Fruit fly (Drosophila melanogaster) S2 (cell line): ENCODE measurements around the gene Gba1a.

Source experiments
- CG8478 ChIP-seq: fragments of >200 bp; optimal IDR thresholded peaks from 2 replicates; lab custom pipeline; 2018
- CTCF ChIP-seq, 2 experiments: fragments of >200 bp; optimal IDR thresholded peaks; 2 replicates each; lab custom pipeline; 2018

Gba1a gene

dm6 chr3R:23729632-23730471, 29.4 kb downstream of the Gba1a start:
- TF ChIP-seq CTCF (optimal IDR thresholded peaks at IDR 0.05; lab: Kevin White, UChicago) (no peak), CG8478 (no peak)

DNA sequence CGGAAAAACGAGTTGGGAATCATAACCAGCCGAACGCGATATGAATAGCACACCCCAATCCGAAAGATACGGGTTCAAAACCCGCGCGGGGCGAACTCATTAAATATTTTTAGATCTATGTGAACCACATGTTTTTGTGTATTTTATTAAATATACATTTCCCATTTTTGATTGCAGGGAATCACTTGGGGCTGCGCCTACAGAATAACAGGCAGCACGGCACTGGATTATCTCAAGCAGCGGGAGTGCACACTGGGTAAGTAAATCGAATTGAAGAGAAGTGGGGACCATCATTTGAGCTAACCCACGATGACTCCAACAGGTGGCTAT, 30.0 kb downstream of the Gba1a start:
- no peak for TF ChIP-seq CG8478

DNA sequence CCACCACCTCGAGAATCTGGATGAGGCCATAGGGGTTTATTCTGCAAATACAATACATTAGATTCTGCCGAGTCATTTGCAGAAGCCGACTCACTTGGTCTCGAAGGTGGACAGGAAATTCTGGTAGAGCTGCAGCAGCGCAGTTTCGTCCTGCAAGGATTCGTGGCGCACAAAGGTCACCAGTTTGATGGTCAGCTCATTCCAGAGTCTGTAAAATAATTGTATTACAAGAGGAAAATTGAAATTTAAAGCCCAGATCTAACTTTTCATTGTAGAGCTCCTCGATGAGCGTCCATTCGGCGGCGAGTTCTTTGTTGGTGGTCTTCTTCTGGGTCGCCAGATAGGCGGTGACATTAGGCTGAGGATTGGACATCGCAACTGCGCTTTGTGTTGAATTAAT, 32.1 kb downstream of the Gba1a start:
- no peak for TF ChIP-seq CTCF (optimal IDR thresholded peaks at IDR 0.05; lab: Kevin White, UChicago)
- TF ChIP-seq CG8478, result no peak

dm6 chr3R:23732990-23733512, 32.6 kb downstream of the Gba1a start, which contains the start of the genes Hmgcr and Rpn9:
TSS of gene Hmgcr (plus strand) at chr3R:23733324.
TSS of gene Rpn9 (minus strand) at chr3R:23733462.
- TF ChIP-seq CG8478 (no peak), CTCF (optimal IDR thresholded peaks at IDR 0.05; lab: Kevin White, UChicago) (no peak)

DNA sequence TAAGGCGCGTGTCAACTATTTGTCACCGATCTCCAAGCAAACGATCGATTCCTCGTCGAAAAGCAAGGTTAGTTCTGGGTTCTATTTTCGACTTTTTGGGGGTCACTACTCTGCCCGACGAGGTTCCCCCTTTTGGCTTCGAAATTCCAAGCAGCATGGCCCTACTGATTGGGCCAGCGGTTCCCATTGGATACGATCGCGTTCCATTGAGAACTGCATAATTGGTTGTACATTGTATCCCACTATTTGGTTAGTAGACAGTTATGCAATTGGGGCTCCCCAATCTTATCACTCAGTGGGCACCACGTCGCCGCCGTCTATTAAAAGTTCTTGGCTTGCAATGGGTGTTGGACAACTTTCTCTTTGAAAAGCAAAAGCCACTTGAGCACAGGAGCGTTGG, 33.4 kb downstream of the Gba1a start:
- TF ChIP-seq CTCF (optimal IDR thresholded peaks at IDR 0.05; lab: Kevin White, UChicago) (no peak), CG8478 (no peak)

dm6 chr3R:23734573-23735404, 34.4 kb downstream of the Gba1a start:
- no peak for TF ChIP-seq CG8478
- TF ChIP-seq CTCF (optimal IDR thresholded peaks at IDR 0.05; lab: Kevin White, UChicago), result no peak

DNA sequence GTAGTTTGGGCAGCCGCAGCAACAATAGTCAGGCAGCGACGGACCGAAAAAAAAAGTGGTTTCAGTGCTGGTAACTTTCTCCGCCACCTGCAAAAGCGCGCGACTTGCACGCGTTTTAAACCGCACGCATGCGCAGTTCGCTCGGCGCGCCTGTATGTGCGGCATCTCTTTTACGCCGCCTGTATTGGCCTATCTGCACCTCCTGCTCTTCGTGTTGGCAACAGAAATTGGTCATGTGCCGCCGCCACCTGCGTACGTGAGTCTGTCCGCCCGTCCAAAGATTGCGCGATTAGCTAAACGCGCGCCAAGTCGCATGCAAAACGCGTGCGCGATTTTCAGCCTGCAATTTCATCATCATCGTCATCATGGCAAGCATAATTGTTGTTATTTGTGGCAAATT, 35.2 kb downstream of the Gba1a start:
- TF ChIP-seq CG8478 (no peak), CTCF (optimal IDR thresholded peaks at IDR 0.05; lab: Kevin White, UChicago) (no peak)

DNA sequence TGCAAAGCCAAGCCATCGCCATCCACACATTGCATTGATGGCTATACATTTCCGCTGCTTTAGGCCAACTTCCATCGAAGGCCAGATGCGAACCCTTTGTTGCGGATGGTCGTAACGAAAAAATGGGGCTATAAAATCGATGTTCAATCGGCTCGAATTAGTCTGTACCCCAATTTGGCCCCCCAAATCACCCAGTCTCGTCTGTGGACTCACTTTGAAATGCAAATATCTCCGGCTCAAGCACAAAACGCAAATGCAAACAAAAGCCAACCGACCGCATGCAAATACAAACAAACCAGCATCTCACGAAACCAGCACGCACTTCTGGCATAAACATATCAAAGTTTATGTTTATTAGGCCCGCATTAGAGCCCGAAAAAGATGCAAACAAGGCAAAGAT, 35.9 kb downstream of the Gba1a start:
- TF ChIP-seq CTCF (optimal IDR thresholded peaks at IDR 0.05; lab: Kevin White, UChicago) (no peak), CG8478 (no peak)

DNA sequence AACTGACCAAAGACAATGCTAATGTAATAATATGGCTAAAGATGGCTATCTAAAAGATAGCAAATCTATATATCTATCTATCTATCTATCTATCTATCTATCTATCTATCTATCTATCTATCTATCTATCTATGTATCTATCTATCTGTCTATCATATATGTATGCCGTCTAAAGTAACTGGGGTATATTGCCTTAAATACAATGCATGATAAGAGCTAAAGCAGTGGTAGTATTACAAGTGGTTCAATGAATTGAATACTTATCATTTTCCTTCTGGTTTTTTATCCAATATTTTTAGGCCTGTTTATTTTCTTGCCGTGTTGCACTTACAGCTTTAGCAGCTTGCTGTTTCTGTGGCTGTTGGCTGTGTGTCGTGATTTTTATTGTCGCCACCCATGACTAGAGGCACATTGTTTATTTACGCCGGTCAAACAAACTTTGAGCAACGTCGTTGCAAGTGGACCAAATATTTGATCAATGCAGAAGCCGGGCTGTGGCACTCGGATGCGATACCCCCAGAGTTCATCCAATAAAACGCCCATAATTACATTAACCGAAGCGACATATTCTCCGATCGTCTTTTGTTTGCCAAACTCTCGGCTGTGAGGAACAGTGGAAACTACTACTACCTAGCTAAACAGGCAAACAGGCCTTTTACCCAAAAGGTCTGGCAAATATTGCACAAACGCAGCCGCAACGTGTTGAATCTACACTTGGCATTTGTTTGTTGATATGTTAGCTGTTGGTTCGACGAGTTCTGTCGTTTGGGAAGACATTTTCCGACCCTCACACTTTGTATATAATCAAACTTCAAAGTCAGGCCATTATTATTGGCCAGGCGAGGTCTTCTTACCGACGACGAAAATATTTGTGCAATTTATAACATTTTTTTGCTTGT, 37.5 kb downstream of the Gba1a start:
- no peak for TF ChIP-seq CTCF (optimal IDR thresholded peaks at IDR 0.05; lab: Kevin White, UChicago)
- no peak for TF ChIP-seq CG8478

- TF ChIP-seq CTCF (optimal IDR thresholded peaks at IDR 0.05; lab: Kevin White, UChicago) (no peak), CG8478 (no peak)
Observed at dm6 chr3R:23740968-23741367, 40.5 kb downstream of the Gba1a start.

- TF ChIP-seq CG8478 (no peak), CTCF (optimal IDR thresholded peaks at IDR 0.05; lab: Kevin White, UChicago) (no peak)
Observed at dm6 chr3R:23747446-23747845, 47.0 kb downstream of the Gba1a start.
